Fruit fly (Drosophila melanogaster): ENCODE results near the gene CG17726.

Gene CG17726

dm6 chr3R:11209801-11210402 lies 16.7 kb upstream of the CG17726 start, which contains the start of the genes SdhC and Tctp (continued):
- no peak for TF ChIP-seq CG32772 (GFP tag; IDR thresholded peaks at IDR 0.05)
- no peak for TF ChIP-seq Opbp (GFP tag; IDR thresholded peaks at IDR 0.05; ENCODE audit: partially characterized antibody)
- no peak for TF ChIP-seq sc (optimal IDR thresholded peaks at IDR 0.05)
- TF ChIP-seq sc (GFP tag; optimal IDR thresholded peaks at IDR 0.05): no peak
- TF ChIP-seq Tbp (GFP tag; optimal IDR thresholded peaks at IDR 0.05): no peak
- TF ChIP-seq phol (tag; optimal IDR thresholded peaks at IDR 0.05): peak; percentile 97
- TF ChIP-seq Abd-B (GFP tag; optimal IDR thresholded peaks at IDR 0.05): peak; percentile 46
- TF ChIP-seq CG10366 (GFP tag; IDR thresholded peaks at IDR 0.05): no peak
- TF ChIP-seq fd96Cb (tag; optimal IDR thresholded peaks at IDR 0.05): no peak
- TF ChIP-seq CG7786 (GFP tag; optimal IDR thresholded peaks at IDR 0.05): no peak
- no peak for TF ChIP-seq CG12071 (GFP tag; optimal IDR thresholded peaks at IDR 0.05)
- TF ChIP-seq Aef1 (GFP tag; IDR thresholded peaks at IDR 0.05): no peak
- TF ChIP-seq ci (GFP tag; IDR thresholded peaks at IDR 0.05): peak; percentile 23; the same call in 1 of the 3 replicates
- no peak for TF ChIP-seq CG6654 (GFP tag; optimal IDR thresholded peaks at IDR 0.05)
- TF ChIP-seq Doc2 (GFP tag; IDR thresholded peaks at IDR 0.05): no peak
- TF ChIP-seq CG34224 (GFP tag; IDR thresholded peaks at IDR 0.05; ENCODE audit: partially characterized antibody): peak; percentile 32; the same call in 1 of the 3 replicates
- TF ChIP-seq CG8281 (tag; optimal IDR thresholded peaks at IDR 0.05): no peak
- TF ChIP-seq CG5180 (GFP tag; optimal IDR thresholded peaks at IDR 0.05): peak; percentile 2
- TF ChIP-seq gsb-n (tag; optimal IDR thresholded peaks at IDR 0.05): peak; percentile 45
- TF ChIP-seq unpg (GFP tag; optimal IDR thresholded peaks at IDR 0.05): peak; percentile 32
- no peak for TF ChIP-seq fd64A (GFP tag; optimal IDR thresholded peaks at IDR 0.05)
- TF ChIP-seq CG3281 (GFP tag; optimal IDR thresholded peaks at IDR 0.05): peak; percentile 5
- peak; percentile 9 for TF ChIP-seq dmrt99B (tag; optimal IDR thresholded peaks at IDR 0.05)
- peak; percentile 39 for TF ChIP-seq CG10462 (GFP tag; optimal IDR thresholded peaks at IDR 0.05)
- TF ChIP-seq Six4 (GFP tag; optimal IDR thresholded peaks at IDR 0.05): peak; percentile 38
- no peak for TF ChIP-seq ATbp (GFP tag; optimal IDR thresholded peaks at IDR 0.05)
- no peak for TF ChIP-seq jing (GFP tag; optimal IDR thresholded peaks at IDR 0.05)
- peak; percentile 37 for TF ChIP-seq Rfx (GFP tag; IDR thresholded peaks at IDR 0.05)
- TF ChIP-seq zfh2 (GFP tag; optimal IDR thresholded peaks at IDR 0.05): peak; percentile 14
- TF ChIP-seq ranshi (GFP tag; IDR thresholded peaks at IDR 0.05): 0 out of 2 replicates have a peak, but pooled peaks have one; percentile 23
- no peak for TF ChIP-seq ssp (GFP tag; IDR thresholded peaks at IDR 0.05)
- no peak for TF ChIP-seq chinmo (GFP tag; IDR thresholded peaks at IDR 0.05; ENCODE audit: partially characterized antibody)
- peak; percentile 74 for TF ChIP-seq Sin3A (optimal IDR thresholded peaks at IDR 0.05)
- TF ChIP-seq TFAM (GFP tag; optimal IDR thresholded peaks at IDR 0.05): no peak
- no peak for TF ChIP-seq schlank (tag; optimal IDR thresholded peaks at IDR 0.05)
- peak in 1 of 2 experiments; percentile 23 for TF ChIP-seq crp (GFP tag; optimal IDR thresholded peaks at IDR 0.05)
- TF ChIP-seq pzg (GFP tag; optimal IDR thresholded peaks at IDR 0.05): peak; percentile 74
- peak; percentile 15 for TF ChIP-seq D19B (GFP tag; optimal IDR thresholded peaks at IDR 0.05)
- 0 out of 2 replicates have a peak, but pooled peaks have one; percentile 34 for TF ChIP-seq vvl (GFP tag; IDR thresholded peaks at IDR 0.05)
- TF ChIP-seq CG6272 (GFP tag; IDR thresholded peaks at IDR 0.05): 0 out of 2 replicates have a peak, but pooled peaks have one; percentile 33
- peak; percentile 64 for TF ChIP-seq Hsf (GFP tag; optimal IDR thresholded peaks at IDR 0.05)
- TF ChIP-seq Atf6 (GFP tag; IDR thresholded peaks at IDR 0.05): no peak
- TF ChIP-seq chn (GFP tag; optimal IDR thresholded peaks at IDR 0.05): no peak
- TF ChIP-seq CG32532 (GFP tag; IDR thresholded peaks at IDR 0.05): peak; percentile 57
- TF ChIP-seq Ets97D (GFP tag; optimal IDR thresholded peaks at IDR 0.05): peak; percentile 87
- no peak for TF ChIP-seq slp2 (GFP tag; optimal IDR thresholded peaks at IDR 0.05)
- no peak for TF ChIP-seq B-H1 (GFP tag; IDR thresholded peaks at IDR 0.05)
- TF ChIP-seq CG4617 (GFP tag; optimal IDR thresholded peaks at IDR 0.05; ENCODE audit: borderline replicate concordance): peak; percentile 38
- peak; percentile 76 for TF ChIP-seq CG2116 (GFP tag; optimal IDR thresholded peaks at IDR 0.05)
- peak; percentile 22 for TF ChIP-seq Antp (GFP tag; optimal IDR thresholded peaks at IDR 0.05)

Data from whole organism, embryonic.